Worm (Caenorhabditis elegans) whole organism, young adult: ENCODE results near the gene R11D1.7.

Experiments
- B0019.2 ChIP-seq: fragments of 200-800 bp; sonication (Bioruptor generic); conservative IDR thresholded peaks from 2 replicates; pipeline ENCODE4 v1.3.6; 2022; ENCODE audit warnings: missing genetic modification reagents, missing genetic modification characterization, missing compliant biosample characterization
- F10E7.11 ChIP-seq: sonication (generic microtip); optimal IDR thresholded peaks from 2 replicates; lab custom pipeline; 2017; ENCODE audit warnings: mild to moderate bottlenecking, missing genetic modification characterization, moderate library complexity, missing compliant biosample characterization
- T26A5.8 ChIP-seq: sonication (generic microtip); optimal IDR thresholded peaks from 2 replicates; lab custom pipeline; 2016; ENCODE audit warnings: missing genetic modification characterization, missing compliant biosample characterization
- ceh-40 ChIP-seq: fragments of 200-800 bp; sonication (Bioruptor generic); IDR thresholded peaks from 2 replicates; pipeline ENCODE4 v1.3.6; 2022; ENCODE audit warnings: missing genetic modification characterization, missing compliant biosample characterization
- dox-1 ChIP-seq: fragments of 200-800 bp; sonication (Bioruptor generic); IDR thresholded peaks from 2 replicates; pipeline ENCODE4 v1.3.6; 2022; ENCODE audit warnings: missing genetic modification reagents, missing genetic modification characterization, missing compliant biosample characterization
- hlh-26 ChIP-seq: fragments of 200-800 bp; sonication (Bioruptor generic); conservative IDR thresholded peaks from 2 replicates; pipeline ENCODE4 v1.3.6; 2022; ENCODE audit warnings: missing genetic modification reagents, missing genetic modification characterization, missing compliant biosample characterization
- lir-1 ChIP-seq: fragments of 200-800 bp; sonication (Bioruptor generic); conservative IDR thresholded peaks from 2 replicates; pipeline ENCODE4 v1.3.6; 2022; ENCODE audit warnings: missing genetic modification reagents, missing genetic modification characterization, missing compliant biosample characterization
- snpc-3.4 ChIP-seq: sonication (generic microtip); optimal IDR thresholded peaks from 2 replicates; lab custom pipeline; 2017; ENCODE audit warnings: missing genetic modification characterization, mild to moderate bottlenecking, missing compliant biosample characterization, antibody characterized with exemption, moderate library complexity, missing genotype, missing genetic modification reagents
- snpc-4 ChIP-seq, 5 experiments: fragments of 150-350 bp in 1 of 5; sonication (generic microtip) in 4 of 5; optimal IDR thresholded peaks; 2 replicates each; lab custom pipeline; 2014 to 2018; ENCODE audit warnings: missing genetic modification characterization in 5 of 5, missing biosample characterization in 3 of 5, antibody characterized with exemption in 2 of 5, mild to moderate bottlenecking in 2 of 5, missing compliant biosample characterization in 2 of 5, missing genotype in 2 of 5, moderate library complexity in 2 of 5, missing genetic modification reagents in 1 of 5

DNA sequence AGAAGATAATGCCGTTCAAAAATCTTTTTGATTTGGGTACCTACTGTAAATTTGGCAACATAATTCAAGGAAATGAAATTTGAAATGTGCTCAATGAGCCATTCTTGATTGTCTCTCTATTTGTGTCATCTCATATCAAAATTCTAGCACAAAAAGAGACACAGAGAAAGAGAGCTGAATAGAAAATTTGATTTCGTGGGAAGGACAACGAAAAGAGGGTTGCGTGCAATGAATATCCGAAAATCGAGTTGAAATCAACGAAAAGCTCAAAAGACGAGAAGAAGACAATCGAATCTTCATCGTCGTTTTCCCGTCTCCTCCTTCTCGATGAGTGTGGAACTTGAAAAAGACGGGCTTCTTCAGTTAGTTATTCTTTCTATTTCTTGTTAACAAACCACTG is 28.0 kb downstream of the R11D1.7 start, which contains the start of gene C15C8.5:
- TF ChIP-seq F10E7.11 (tag; lab: Kevin White, UChicago) (no peak), snpc-3.4 (no peak), T26A5.8 (tag; lab: Kevin White, UChicago) (no peak), ceh-40 (GFP tag; lab: Robert Waterston, UW) (no peak), lir-1 (GFP tag; lab: Robert Waterston, UW) (no peak), B0019.2 (GFP tag; lab: Robert Waterston, UW) (no peak), snpc-4 (GFP tag; optimal IDR thresholded peaks at IDR 0.05; lab: Kevin White, UChicago) (no peak), snpc-4 (tag; optimal IDR thresholded peaks at IDR 0.05; lab: Kevin White, UChicago) (no peak), hlh-26 (GFP tag; lab: Robert Waterston, UW) (no peak), dox-1 (GFP tag; lab: Robert Waterston, UW) (no peak)
